Worm (Caenorhabditis elegans): ENCODE data around the gene metl-5.

Gene metl-5

DNA sequence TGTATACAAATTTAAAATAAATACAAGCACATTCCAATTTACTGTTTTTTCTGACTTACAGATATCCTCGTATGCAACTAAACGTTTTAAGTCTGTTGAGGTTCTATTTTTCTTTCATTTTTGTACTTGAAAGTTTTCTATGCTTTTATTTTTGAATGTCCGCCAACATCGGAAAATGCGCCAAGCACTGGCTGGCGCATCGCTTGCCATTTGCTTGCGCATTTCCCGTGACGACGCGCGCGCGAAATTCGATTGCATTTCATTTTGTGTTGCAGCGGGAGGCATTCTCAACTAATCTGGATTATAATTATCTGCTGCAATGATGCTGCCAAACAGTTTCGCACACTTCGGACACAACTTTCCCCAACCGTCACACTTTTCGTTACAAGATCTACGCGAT is 45.8 kb upstream of the metl-5 start, which contains the start of gene fbxl-2 (continued):
- TF ChIP-seq zip-11 (GFP tag; IDR thresholded peaks at IDR 0.05) (peak; percentile 12; the same call in 1 of the 2 replicates), F10B5.3 (tag; optimal IDR thresholded peaks at IDR 0.05) (peak; percentile 83), nhr-237 (tag; optimal IDR thresholded peaks at IDR 0.05) (no peak), nhr-102 (tag; optimal IDR thresholded peaks at IDR 0.05) (peak; percentile 96), Y5F2A.4 (GFP tag; optimal IDR thresholded peaks at IDR 0.05) (peak; percentile 37), spr-1 (tag; optimal IDR thresholded peaks at IDR 0.05) (peak; percentile 87), F37D6.2 (tag; optimal IDR thresholded peaks at IDR 0.05) (peak; percentile 92), ceh-82 (tag; optimal IDR thresholded peaks at IDR 0.05) (no peak), madf-9 (GFP tag; conservative IDR thresholded peaks at IDR 0.05) (peak; percentile 82), pqm-1 (tag; optimal IDR thresholded peaks at IDR 0.05) (peak; percentile 51), ZK337.2 (GFP tag; IDR thresholded peaks at IDR 0.05) (0 out of 2 replicates have a peak, but pooled peaks have one; percentile 56), lsy-2 (tag; optimal IDR thresholded peaks at IDR 0.05) (peak; percentile 85 to 97), spr-3 (GFP tag; optimal IDR thresholded peaks at IDR 0.05) (peak; percentile 75), lin-1 (GFP tag; IDR thresholded peaks at IDR 0.05) (peak; percentile 87), aha-1 (tag) (peak; percentile 93)

DNA sequence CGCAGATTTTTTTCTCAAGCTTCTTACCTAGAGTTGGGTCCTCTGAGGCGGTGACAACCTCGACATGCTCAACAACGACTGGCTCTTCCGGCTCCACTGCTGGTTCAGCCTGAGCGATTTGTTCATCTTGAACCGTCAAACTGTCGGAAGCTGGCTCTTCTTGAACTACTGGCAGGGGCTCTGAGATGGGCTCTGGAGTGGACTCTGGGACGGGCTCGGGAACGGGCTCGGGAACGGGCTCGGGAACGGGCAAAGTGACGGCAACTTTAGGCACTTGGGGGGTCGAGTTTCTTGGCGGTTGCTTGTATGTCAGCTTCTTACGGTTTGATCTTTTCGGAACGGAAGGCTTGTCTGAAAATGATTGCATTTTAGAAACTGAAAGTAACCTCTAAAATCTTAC is 40.0 kb upstream of the metl-5 start:
- TF ChIP-seq zip-2 (tag; optimal IDR thresholded peaks at IDR 0.05) = no peak
- TF ChIP-seq dve-1 (tag; optimal IDR thresholded peaks at IDR 0.05; ENCODE audit: insufficient read depth) = no peak
- no peak for TF ChIP-seq nhr-111 (GFP tag; optimal IDR thresholded peaks at IDR 0.05)
- TF ChIP-seq daf-19 (GFP tag; conservative IDR thresholded peaks at IDR 0.05) = no peak
- peak; percentile 78 for TF ChIP-seq set-16 (GFP tag; IDR thresholded peaks at IDR 0.05)
- TF ChIP-seq F49E8.2 (tag; optimal IDR thresholded peaks at IDR 0.05; ENCODE audit: borderline replicate concordance) = no peak
- no peak for TF ChIP-seq nhr-41 (GFP tag; IDR thresholded peaks at IDR 0.05)

ce11 chrIII:4763509-4763908 is 39.3 kb upstream of the metl-5 start, which contains the start of gene B0393.4:
B0393.4 (minus strand) TSS chrIII:4763609.
- no peak for TF ChIP-seq F44E2.7 (GFP tag; IDR thresholded peaks at IDR 0.05)
- no peak for TF ChIP-seq pqm-1 (tag; optimal IDR thresholded peaks at IDR 0.05)
- TF ChIP-seq ceh-28 (tag; optimal IDR thresholded peaks at IDR 0.05) = no peak
- TF ChIP-seq ZK337.2 (GFP tag; IDR thresholded peaks at IDR 0.05) = no peak
- no peak for TF ChIP-seq lsy-2 (tag; optimal IDR thresholded peaks at IDR 0.05)
- no peak for TF ChIP-seq dve-1 (tag; optimal IDR thresholded peaks at IDR 0.05; ENCODE audit: insufficient read depth)
- no peak for TF ChIP-seq hif-1 (tag; optimal IDR thresholded peaks at IDR 0.05)
- no peak for TF ChIP-seq mdl-1 (tag; optimal IDR thresholded peaks at IDR 0.05)
- no peak for TF ChIP-seq jun-1 (tag; optimal IDR thresholded peaks at IDR 0.05)
- TF ChIP-seq lin-1 (GFP tag; IDR thresholded peaks at IDR 0.05) = no peak
- no peak for TF ChIP-seq hlh-11 (tag; optimal IDR thresholded peaks at IDR 0.05)
- no peak for TF ChIP-seq Y5F2A.4 (GFP tag; optimal IDR thresholded peaks at IDR 0.05)
- TF ChIP-seq zfp-2 (tag; optimal IDR thresholded peaks at IDR 0.05) = no peak

DNA sequence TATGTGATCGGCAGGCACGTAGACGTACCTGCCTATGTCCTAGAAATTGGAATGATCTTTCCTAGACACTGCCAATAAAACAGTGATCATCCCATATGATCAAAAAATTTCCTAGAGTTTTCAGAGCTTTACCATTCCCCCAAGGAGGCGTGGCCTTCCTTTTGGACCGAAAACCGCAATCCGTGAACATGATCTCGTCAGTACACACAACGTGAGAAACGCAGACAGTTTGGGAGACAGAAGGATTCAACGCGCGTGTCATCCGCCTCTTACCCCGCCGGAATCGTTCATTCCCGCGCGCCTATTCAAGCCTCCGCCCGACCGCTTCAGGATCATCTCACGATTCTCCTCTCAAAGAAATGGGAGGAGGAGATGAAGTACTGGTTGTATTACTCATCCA is 37.3 kb upstream of the metl-5 start, which contains the start of gene B0393.5:
Gene B0393.5 (plus strand): TSS at position 301 of the 400 bp plus-strand sequence.
- TF ChIP-seq lir-3 (tag; optimal IDR thresholded peaks at IDR 0.05) (no peak), aha-1 (tag) (peak; percentile 4), mxl-3 (GFP tag; optimal IDR thresholded peaks at IDR 0.05) (peak; percentile 18)

DNA sequence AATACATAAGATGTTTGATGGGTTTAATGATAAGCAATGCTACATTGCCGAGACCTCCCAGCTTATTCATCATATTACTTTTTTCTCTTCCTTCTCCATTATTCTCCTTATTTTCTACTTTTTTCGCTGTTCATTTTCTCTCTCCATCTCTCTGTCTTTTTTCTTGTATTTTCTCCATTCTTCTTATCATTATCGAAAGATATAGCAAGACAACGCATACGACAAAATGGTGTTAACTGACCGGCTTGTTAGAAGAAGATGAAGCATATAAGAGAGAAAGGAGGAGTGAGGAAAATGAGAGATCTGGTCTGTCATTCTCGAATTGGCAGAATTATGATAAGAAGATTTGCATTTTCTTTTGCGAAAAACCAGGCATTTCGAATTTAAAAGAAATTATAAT is 36.0 kb upstream of the metl-5 start:
- TF ChIP-seq attf-4 (tag; optimal IDR thresholded peaks at IDR 0.05) (no peak), unc-62 (GFP tag; optimal IDR thresholded peaks at IDR 0.05 in 1 of 2) (peak in 1 of 2 experiments; percentile 75), unc-62 (tag; optimal IDR thresholded peaks at IDR 0.05) (no peak), mxl-3 (GFP tag; optimal IDR thresholded peaks at IDR 0.05) (peak; percentile 9), duxl-1 (tag; optimal IDR thresholded peaks at IDR 0.05; ENCODE audit: poor library complexity) (no peak), nhr-28 (tag; optimal IDR thresholded peaks at IDR 0.05) (peak; percentile 47)
